Worm (Caenorhabditis elegans) whole organism, late embryonic: ENCODE results near the gene rde-12.

ENCODE experiments used
- dve-1 ChIP-seq: sonication (generic microtip); optimal IDR thresholded peaks from 2 replicates; lab custom pipeline; 2017; ENCODE audit warnings: antibody characterized with exemption, mild to moderate bottlenecking, missing genetic modification characterization, missing compliant biosample characterization
- lin-11 ChIP-seq: fragments of 200-800 bp; sonication (Bioruptor generic); optimal IDR thresholded peaks from 2 replicates; lab custom pipeline; 2018; ENCODE audit warnings: mild to moderate bottlenecking, missing genetic modification characterization, missing compliant biosample characterization

- TF ChIP-seq lin-11 (tag; lab: Kevin White, UChicago) (no peak), dve-1 (tag; lab: Kevin White, UChicago) (no peak)
These were observed 42.1 kb downstream of the rde-12 start, which contains the start of gene hlh-34 for ce11 chrV:13707295-13707694.
